Fruit fly (Drosophila melanogaster): ENCODE measurements around the gene Elo68beta.
A peak's percentile ranks its signal among the peaks of the same experiment; 100 is the strongest.

Elo68beta gene

dm6 chr3L:11074043-11074853 lies 27.2 kb downstream of the Elo68beta start, which contains the start of the genes Pfdn2 and Noc1 (continued):
- TF ChIP-seq CG12942 (GFP tag; optimal IDR thresholded peaks at IDR 0.05) (peak; percentile 56), Usf (GFP tag; optimal IDR thresholded peaks at IDR 0.05) (no peak), CG10274 (GFP tag; optimal IDR thresholded peaks at IDR 0.05) (no peak), mam (GFP tag; optimal IDR thresholded peaks at IDR 0.05) (peak; percentile 43), CG6765 (GFP tag; optimal IDR thresholded peaks at IDR 0.05) (no peak), CG5953 (GFP tag; IDR thresholded peaks at IDR 0.05) (no peak), CG14667 (GFP tag; IDR thresholded peaks at IDR 0.05) (peak; percentile 12; the same call in 1 of the 2 replicates), dysf (GFP tag; IDR thresholded peaks at IDR 0.05) (peak; percentile 60; the same call in 2 of the 3 replicates), ind (GFP tag; optimal IDR thresholded peaks at IDR 0.05) (peak; percentile 62), CG12299 (tag; optimal IDR thresholded peaks at IDR 0.05) (peak; percentile 25), stwl (tag; optimal IDR thresholded peaks at IDR 0.05) (no peak), nerfin-2 (GFP tag; IDR thresholded peaks at IDR 0.05; ENCODE audit: partially characterized antibody) (no peak), CTCF (GFP tag; optimal IDR thresholded peaks at IDR 0.05) (no peak), Bteb2 (GFP tag; optimal IDR thresholded peaks at IDR 0.05) (no peak), phol (tag; optimal IDR thresholded peaks at IDR 0.05) (peak; percentile 42), CG16779 (GFP tag; IDR thresholded peaks at IDR 0.05) (no peak), Hmr (GFP tag; optimal IDR thresholded peaks at IDR 0.05) (no peak), CG4404 (GFP tag; IDR thresholded peaks at IDR 0.05) (0 out of 2 replicates have a peak, but pooled peaks have one; percentile 29), CG12219 (GFP tag; optimal IDR thresholded peaks at IDR 0.05) (no peak), CG12155 (GFP tag; optimal IDR thresholded peaks at IDR 0.05) (peak; percentile 54), Hey (tag; optimal IDR thresholded peaks at IDR 0.05) (no peak), run (tag; optimal IDR thresholded peaks at IDR 0.05) (no peak), Aef1 (GFP tag; IDR thresholded peaks at IDR 0.05) (peak; percentile 55; the same call in 1 of the 3 replicates), vnd (GFP tag; IDR thresholded peaks at IDR 0.05; ENCODE audit: partially characterized antibody) (0 out of 3 replicates have a peak, but pooled peaks have one; percentile 12), klu (GFP tag; IDR thresholded peaks at IDR 0.05) (no peak), Hr51 (GFP tag; optimal IDR thresholded peaks at IDR 0.05) (peak in 1 of 2 experiments; percentile 38), insv (GFP tag; optimal IDR thresholded peaks at IDR 0.05) (no peak), cato (GFP tag; optimal IDR thresholded peaks at IDR 0.05; ENCODE audit: borderline replicate concordance) (no peak), jing (GFP tag; optimal IDR thresholded peaks at IDR 0.05) (no peak), peb (GFP tag; IDR thresholded peaks at IDR 0.05) (no peak), Nf-YB (GFP tag; optimal IDR thresholded peaks at IDR 0.05) (no peak), Gsc (GFP tag; IDR thresholded peaks at IDR 0.05) (no peak), ranshi (GFP tag; IDR thresholded peaks at IDR 0.05) (no peak), CG42726 (GFP tag; IDR thresholded peaks at IDR 0.05; ENCODE audit: partially characterized antibody) (no peak), tna (GFP tag; IDR thresholded peaks at IDR 0.05; ENCODE audit: partially characterized antibody) (no peak), NK7.1 (GFP tag; optimal IDR thresholded peaks at IDR 0.05) (no peak), GATAe (GFP tag; conservative IDR thresholded peaks at IDR 0.05) (no peak), CG1647 (GFP tag; optimal IDR thresholded peaks at IDR 0.05) (no peak), Dref (GFP tag; IDR thresholded peaks at IDR 0.05) (no peak), Dfd (GFP tag; optimal IDR thresholded peaks at IDR 0.05) (no peak), scrt (GFP tag; optimal IDR thresholded peaks at IDR 0.05) (no peak), E2f2 (GFP tag; IDR thresholded peaks at IDR 0.05) (no peak), Nf-YC (tag; optimal IDR thresholded peaks at IDR 0.05) (no peak), CG10979 (tag; optimal IDR thresholded peaks at IDR 0.05) (peak; percentile 33), ab (GFP tag; optimal IDR thresholded peaks at IDR 0.05) (no peak), bcd (GFP tag; optimal IDR thresholded peaks at IDR 0.05) (no peak), grn (GFP tag; optimal IDR thresholded peaks at IDR 0.05) (no peak), CG14965 (GFP tag; optimal IDR thresholded peaks at IDR 0.05; ENCODE audit: borderline replicate concordance) (no peak), CG5180 (GFP tag; optimal IDR thresholded peaks at IDR 0.05) (no peak), CG3847 (GFP tag; IDR thresholded peaks at IDR 0.05) (0 out of 2 replicates have a peak, but pooled peaks have one; percentile 26)
